Worm (Caenorhabditis elegans) whole organism, L1 larva: ENCODE measurements around the gene unc-3.
A peak's percentile ranks its signal among the peaks of the same experiment; 100 is the strongest.

ENCODE experiments used
- C04F5.9 ChIP-seq: sonication (generic microtip); optimal IDR thresholded peaks from 2 replicates; lab custom pipeline; 2016; ENCODE audit warnings: missing genetic modification characterization, missing compliant biosample characterization
- C16A3.4 ChIP-seq: fragments of 150-350 bp; optimal IDR thresholded peaks from 2 replicates; lab custom pipeline; 2014; ENCODE audit warnings: missing biosample characterization, missing genetic modification characterization
- C34B4.2 ChIP-seq: sonication (generic microtip); optimal IDR thresholded peaks from 2 replicates; lab custom pipeline; 2017; ENCODE audit warnings: mild to moderate bottlenecking, missing genetic modification characterization, missing compliant biosample characterization
- aha-1 ChIP-seq: fragments of 150-350 bp; optimal IDR thresholded peaks from 2 replicates; lab custom pipeline; 2014; ENCODE audit warnings: missing biosample characterization, missing genetic modification characterization
- aly-2 ChIP-seq: fragments of 150-350 bp; optimal IDR thresholded peaks from 2 replicates; lab custom pipeline; 2014; ENCODE audit warnings: missing biosample characterization, missing genetic modification characterization
- ama-1 ChIP-seq: fragments of 150-350 bp; optimal IDR thresholded peaks from 2 replicates; lab custom pipeline; 2014
- blmp-1 ChIP-seq: fragments of 150-350 bp; optimal IDR thresholded peaks from 2 replicates; lab custom pipeline; 2014; ENCODE audit warnings: missing biosample characterization, missing genetic modification characterization
- ceh-82 ChIP-seq, 3 experiments: fragments of 150-350 bp in 1 of 3; sonication (generic microtip) in 2 of 3; optimal IDR thresholded peaks; 2 replicates each; lab custom pipeline; 2014 to 2017; ENCODE audit warnings: missing biosample characterization in 3 of 3, missing genetic modification characterization in 3 of 3
- ceh-88 ChIP-seq: fragments of 200-800 bp; sonication (Bioruptor generic); IDR thresholded peaks from 2 replicates; pipeline ENCODE4 v1.3.6; 2022; ENCODE audit warnings: missing genetic modification characterization, missing compliant biosample characterization
- ceh-90 ChIP-seq: sonication (generic microtip); optimal IDR thresholded peaks from 2 replicates; lab custom pipeline; 2016; ENCODE audit warnings: missing genetic modification characterization, missing compliant biosample characterization
- dpl-1 ChIP-seq, 3 experiments: fragments of 150-350 bp in 2 of 3; sonication (generic microtip) in 1 of 3; optimal IDR thresholded peaks; 2 replicates each; lab custom pipeline; 2014 to 2017; ENCODE audit warnings: missing biosample characterization in 3 of 3, missing genetic modification characterization in 3 of 3, missing genetic modification reagents in 3 of 3
- efl-3 ChIP-seq: fragments of 200-800 bp; sonication (Bioruptor generic); optimal IDR thresholded peaks from 2 replicates; lab custom pipeline; 2018; ENCODE audit warnings: mild to moderate bottlenecking, missing genetic modification characterization, missing compliant biosample characterization
- egl-13 ChIP-seq: sonication (generic microtip); optimal IDR thresholded peaks from 2 replicates; lab custom pipeline; 2016; ENCODE audit warnings: missing genotype, missing genetic modification reagents, missing genetic modification characterization, missing compliant biosample characterization
- egl-27 ChIP-seq, 2 experiments: fragments of 150-350 bp in 1 of 2; sonication (generic microtip); optimal IDR thresholded peaks; 3 replicates each; lab custom pipeline; 2017 to 2018; ENCODE audit warnings: missing biosample characterization in 2 of 2, missing genetic modification characterization in 2 of 2, missing genetic modification reagents in 2 of 2
- ets-5 ChIP-seq: fragments of 200-800 bp; sonication (Bioruptor generic); IDR thresholded peaks from 2 replicates; pipeline ENCODE4 v1.3.6; 2022; ENCODE audit warnings: missing genetic modification characterization, missing compliant biosample characterization
- fkh-10 ChIP-seq: sonication (generic microtip); optimal IDR thresholded peaks from 2 replicates; lab custom pipeline; 2017; ENCODE audit warnings: missing biosample characterization, missing genetic modification reagents, missing genetic modification characterization
- fkh-4 ChIP-seq: sonication (generic microtip); optimal IDR thresholded peaks from 2 replicates; lab custom pipeline; 2016; ENCODE audit warnings: missing compliant biosample characterization, missing genetic modification characterization, borderline replicate concordance
- fkh-8 ChIP-seq: sonication (generic microtip); optimal IDR thresholded peaks from 2 replicates; lab custom pipeline; 2016; ENCODE audit warnings: mild to moderate bottlenecking, missing genetic modification characterization, missing compliant biosample characterization
- fos-1 ChIP-seq: fragments of 150-350 bp; optimal IDR thresholded peaks from 2 replicates; lab custom pipeline; 2014; ENCODE audit warnings: missing biosample characterization, missing genetic modification characterization
- grh-1 ChIP-seq: fragments of 200-800 bp; sonication (Bioruptor generic); IDR thresholded peaks from 2 replicates; pipeline ENCODE4 v1.3.6; 2022; ENCODE audit warnings: missing genetic modification reagents, missing genetic modification characterization, missing compliant biosample characterization
- hpl-2 ChIP-seq: fragments of 150-350 bp; optimal IDR thresholded peaks from 2 replicates; lab custom pipeline; 2014; ENCODE audit warnings: missing biosample characterization, missing genetic modification reagents, missing genetic modification characterization
- isw-1 ChIP-seq: fragments of 200-800 bp; sonication (Bioruptor generic); IDR thresholded peaks from 2 replicates; pipeline ENCODE4 v1.3.6; 2022; ENCODE audit warnings: missing genetic modification characterization, missing compliant biosample characterization
- jun-1 ChIP-seq: fragments of 150-350 bp; optimal IDR thresholded peaks from 2 replicates; lab custom pipeline; 2014; ENCODE audit warnings: missing biosample characterization, missing genetic modification reagents, missing genetic modification characterization
- lin-13 ChIP-seq: fragments of 150-350 bp; optimal IDR thresholded peaks from 2 replicates; lab custom pipeline; 2014; ENCODE audit warnings: missing biosample characterization, missing genetic modification reagents, missing genetic modification characterization
- lin-14 ChIP-seq: fragments of 200-800 bp; sonication (Bioruptor generic); optimal IDR thresholded peaks from 2 replicates; lab custom pipeline; 2018; ENCODE audit warnings: mild to moderate bottlenecking, missing genetic modification characterization, moderate library complexity, missing compliant biosample characterization
- lin-15B ChIP-seq: fragments of 150-350 bp; sonication (generic microtip); optimal IDR thresholded peaks from 3 replicates; lab custom pipeline; 2014; ENCODE audit warnings: missing biosample characterization, missing genetic modification characterization
- lin-35 ChIP-seq, 2 experiments: fragments of 150-350 bp; optimal IDR thresholded peaks; 2 replicates each; lab custom pipeline; 2014; ENCODE audit warnings: missing biosample characterization in 2 of 2, missing genetic modification characterization in 2 of 2, missing genetic modification reagents in 2 of 2
- lin-39 ChIP-seq: fragments of 150-350 bp; optimal IDR thresholded peaks from 2 replicates; lab custom pipeline; 2014; ENCODE audit warnings: missing biosample characterization, missing genetic modification reagents, missing genetic modification characterization
- lir-3 ChIP-seq: sonication (generic microtip); optimal IDR thresholded peaks from 2 replicates; lab custom pipeline; 2016; ENCODE audit warnings: mild to moderate bottlenecking, missing genetic modification characterization, moderate library complexity, missing compliant biosample characterization; ENCODE audit not compliant: poor library complexity
- mab-9 ChIP-seq: fragments of 200-800 bp; sonication (Bioruptor generic); IDR thresholded peaks from 2 replicates; pipeline ENCODE4 v1.3.6; 2022; ENCODE audit warnings: missing genetic modification reagents, missing genetic modification characterization, missing compliant biosample characterization
- mdl-1 ChIP-seq, 2 experiments: fragments of 150-350 bp; optimal IDR thresholded peaks; 2 replicates each; lab custom pipeline; 2014 to 2017; ENCODE audit warnings: missing biosample characterization in 2 of 2, missing genetic modification characterization in 2 of 2, inconsistent platforms in 1 of 2
- nhr-11 ChIP-seq: fragments of 150-350 bp; optimal IDR thresholded peaks from 2 replicates; lab custom pipeline; 2014; ENCODE audit warnings: missing biosample characterization, missing genetic modification characterization
- nhr-12 ChIP-seq: sonication (generic microtip); optimal IDR thresholded peaks from 2 replicates; lab custom pipeline; 2017; ENCODE audit warnings: missing biosample characterization, missing genetic modification characterization
- nhr-237 ChIP-seq: fragments of 150-350 bp; optimal IDR thresholded peaks from 2 replicates; lab custom pipeline; 2014; ENCODE audit warnings: missing biosample characterization, missing genetic modification characterization
- nhr-28 ChIP-seq: fragments of 150-350 bp; optimal IDR thresholded peaks from 2 replicates; lab custom pipeline; 2014; ENCODE audit warnings: missing biosample characterization, missing genetic modification characterization
- nhr-71 ChIP-seq: sonication (generic microtip); optimal IDR thresholded peaks from 2 replicates; lab custom pipeline; 2016; ENCODE audit warnings: mild to moderate bottlenecking, missing genetic modification characterization, moderate library complexity, missing compliant biosample characterization
- nhr-76 ChIP-seq: sonication (generic microtip); optimal IDR thresholded peaks from 2 replicates; lab custom pipeline; 2017; ENCODE audit warnings: missing biosample characterization, missing genetic modification characterization
- nhr-77 ChIP-seq: fragments of 150-350 bp; optimal IDR thresholded peaks from 2 replicates; lab custom pipeline; 2014; ENCODE audit warnings: missing biosample characterization, missing genetic modification characterization
- nhr-84 ChIP-seq: sonication (generic microtip); optimal IDR thresholded peaks from 2 replicates; lab custom pipeline; 2017; ENCODE audit warnings: missing biosample characterization, missing genetic modification characterization
- pag-3 ChIP-seq: sonication (generic microtip); optimal IDR thresholded peaks from 2 replicates; lab custom pipeline; 2017; ENCODE audit warnings: missing genetic modification characterization, mild to moderate bottlenecking, missing compliant biosample characterization, antibody characterized with exemption, borderline replicate concordance; ENCODE audit not compliant: insufficient read depth
- pqm-1 ChIP-seq: sonication (generic microtip); optimal IDR thresholded peaks from 3 replicates; lab custom pipeline; 2017; ENCODE audit warnings: missing biosample characterization, missing genetic modification characterization
- sox-4 ChIP-seq: sonication (generic microtip); optimal IDR thresholded peaks from 2 replicates; lab custom pipeline; 2016; ENCODE audit warnings: missing genetic modification characterization, missing compliant biosample characterization
- swsn-7 ChIP-seq: sonication (generic microtip); optimal IDR thresholded peaks from 2 replicates; lab custom pipeline; 2016; ENCODE audit warnings: missing genetic modification characterization, missing compliant biosample characterization
- tbx-2 ChIP-seq: sonication (generic microtip); optimal IDR thresholded peaks from 2 replicates; lab custom pipeline; 2016; ENCODE audit warnings: missing genetic modification characterization, missing compliant biosample characterization
- unc-130 ChIP-seq: fragments of 150-350 bp; optimal IDR thresholded peaks from 2 replicates; lab custom pipeline; 2017; ENCODE audit warnings: missing biosample characterization, missing genetic modification characterization, inconsistent platforms
- unc-30 ChIP-seq: sonication (generic microtip); optimal IDR thresholded peaks from 2 replicates; lab custom pipeline; 2017; ENCODE audit warnings: missing biosample characterization, missing genetic modification characterization
- unc-62 ChIP-seq: fragments of 150-350 bp; optimal IDR thresholded peaks from 2 replicates; lab custom pipeline; 2014; ENCODE audit warnings: missing biosample characterization, missing genetic modification reagents, missing genetic modification characterization
- unc-98 ChIP-seq: fragments of 200-800 bp; sonication (Bioruptor generic); IDR thresholded peaks from 2 replicates; pipeline ENCODE4 v1.3.6; 2022; ENCODE audit warnings: missing genetic modification characterization, missing compliant biosample characterization
- xbp-1 ChIP-seq: sonication (generic microtip); optimal IDR thresholded peaks from 2 replicates; lab custom pipeline; 2016; ENCODE audit warnings: missing genetic modification characterization, missing compliant biosample characterization
- ztf-11 ChIP-seq, 2 experiments: sonication (generic microtip); optimal IDR thresholded peaks; 2 replicates each; lab custom pipeline; 2016 to 2017; ENCODE audit warnings: missing genetic modification characterization in 2 of 2, missing biosample characterization in 1 of 2, missing compliant biosample characterization in 1 of 2
- ztf-4 ChIP-seq: fragments of 150-350 bp; optimal IDR thresholded peaks from 2 replicates; lab custom pipeline; 2014; ENCODE audit warnings: missing biosample characterization, missing genetic modification characterization

unc-3 gene

ce11 chrX:14818464-14819259 lies 45.3 kb downstream of the unc-3 start, which contains the start of gene epn-1 (continued):
- no peak for TF ChIP-seq pqm-1
- TF ChIP-seq lin-15B: peak; percentile 51
- no peak for TF ChIP-seq C34B4.2 (tag; lab: Kevin White, UChicago)
- peak; percentile 69 for TF ChIP-seq C04F5.9 (tag; lab: Kevin White, UChicago)
- TF ChIP-seq aly-2 (tag; lab: Kevin White, UChicago): no peak
- peak; percentile 82 for TF ChIP-seq unc-130 (tag; lab: Kevin White, UChicago)
- peak; percentile 94 for TF ChIP-seq isw-1 (GFP tag; lab: Robert Waterston, UW)
- peak; percentile 27 for TF ChIP-seq nhr-12 (tag; lab: Kevin White, UChicago)
- TF ChIP-seq jun-1 (tag; lab: Kevin White, UChicago): peak; percentile 95
- TF ChIP-seq sox-4 (tag; lab: Kevin White, UChicago): peak; percentile 96
- TF ChIP-seq ztf-11 (tag; optimal IDR thresholded peaks at IDR 0.05; lab: Kevin White, UChicago): peak in 1 of 2 experiments; percentile 91
- TF ChIP-seq ztf-4 (tag; lab: Kevin White, UChicago): peak; percentile 92
- peak; percentile 87 for TF ChIP-seq hpl-2 (GFP tag; lab: Kevin White, UChicago)
- TF ChIP-seq ets-5 (GFP tag; lab: Robert Waterston, UW): no peak
- peak; percentile 27 for TF ChIP-seq ceh-90 (tag; lab: Kevin White, UChicago)
- peak; percentile 99 for TF ChIP-seq tbx-2
- peak; percentile 89 for TF ChIP-seq fkh-4 (tag; lab: Kevin White, UChicago)
- peak; percentile 97 for TF ChIP-seq nhr-77 (tag; lab: Kevin White, UChicago)
- peak; percentile 93 for TF ChIP-seq lin-13 (GFP tag; lab: Kevin White, UChicago)
- peak; percentile 91 for TF ChIP-seq mab-9 (GFP tag; lab: Robert Waterston, UW)
- peak; percentile 83 for TF ChIP-seq lin-39
- peak; percentile 69 for TF ChIP-seq pag-3 (tag; lab: Kevin White, UChicago)
- peak; percentile 85 for TF ChIP-seq fkh-10 (GFP tag; lab: Kevin White, UChicago)
- peak; percentile 85 to 97 for TF ChIP-seq egl-27 (tag; optimal IDR thresholded peaks at IDR 0.05; lab: Kevin White, UChicago)
- TF ChIP-seq dpl-1 (GFP tag; optimal IDR thresholded peaks at IDR 0.05; lab: Kevin White, UChicago): peak; percentile 66 to 74 (median 67)
- TF ChIP-seq ama-1 (lab: Kevin White, UChicago): no peak
- peak; percentile 100 for TF ChIP-seq lin-14 (GFP tag; lab: Kevin White, UChicago)
- TF ChIP-seq C16A3.4 (tag; lab: Kevin White, UChicago): peak; percentile 90
- peak; percentile 96 for TF ChIP-seq nhr-11 (tag; lab: Kevin White, UChicago)
- peak; percentile 99 for TF ChIP-seq fkh-8 (tag; lab: Kevin White, UChicago)
- TF ChIP-seq blmp-1: peak; percentile 52
- TF ChIP-seq unc-30: no peak
- peak; percentile 92 to 95 (median 94) for TF ChIP-seq ceh-82 (tag; optimal IDR thresholded peaks at IDR 0.05; lab: Kevin White, UChicago)
- peak; percentile 83 for TF ChIP-seq lir-3 (tag; lab: Kevin White, UChicago)
- peak; percentile 98 for TF ChIP-seq ceh-88 (GFP tag; lab: Robert Waterston, UW)
- peak; percentile 39 for TF ChIP-seq efl-3 (GFP tag; lab: Kevin White, UChicago)
- TF ChIP-seq fos-1 (tag; lab: Kevin White, UChicago): peak; percentile 89
- TF ChIP-seq nhr-237 (tag; lab: Kevin White, UChicago): peak; percentile 90
- peak; percentile 94 for TF ChIP-seq xbp-1
- TF ChIP-seq egl-13: peak; percentile 98

- TF ChIP-seq mdl-1 (tag; optimal IDR thresholded peaks at IDR 0.05; lab: Kevin White, UChicago) (no peak), lin-35 (GFP tag; optimal IDR thresholded peaks at IDR 0.05; lab: Kevin White, UChicago) (no peak), C34B4.2 (tag; lab: Kevin White, UChicago) (no peak), grh-1 (GFP tag; lab: Robert Waterston, UW) (peak; percentile 67), ama-1 (lab: Kevin White, UChicago) (no peak), nhr-71 (tag; lab: Kevin White, UChicago) (no peak), fos-1 (tag; lab: Kevin White, UChicago) (no peak), C04F5.9 (tag; lab: Kevin White, UChicago) (no peak), lin-14 (GFP tag; lab: Kevin White, UChicago) (no peak), nhr-28 (tag; lab: Kevin White, UChicago) (no peak), unc-98 (GFP tag; lab: Robert Waterston, UW) (no peak), aha-1 (no peak), lin-39 (no peak), nhr-84 (tag; lab: Kevin White, UChicago) (no peak), blmp-1 (peak; percentile 31), unc-62 (GFP tag; lab: Kevin White, UChicago) (no peak), dpl-1 (GFP tag; optimal IDR thresholded peaks at IDR 0.05; lab: Kevin White, UChicago) (no peak), swsn-7 (tag; lab: Kevin White, UChicago) (no peak), ceh-88 (GFP tag; lab: Robert Waterston, UW) (no peak), nhr-76 (tag; lab: Kevin White, UChicago) (no peak)
These were observed 46.2 kb downstream of the unc-3 start for ce11 chrX:14819495-14819894.
